Fruit fly (Drosophila melanogaster): ENCODE measurements around the gene sturkopf.

Gene sturkopf

dm6 chr3L:1318241-1318640, 5.1 kb upstream of the sturkopf start, which contains the start of gene Myo61F:
TSS of gene Myo61F (plus strand) at chr3L:1318480.
- TF ChIP-seq ey (GFP tag; optimal IDR thresholded peaks at IDR 0.05) (no peak), Rel (GFP tag; optimal IDR thresholded peaks at IDR 0.05) (no peak), Rel (tag; optimal IDR thresholded peaks at IDR 0.05) (peak; percentile 38)

DNA sequence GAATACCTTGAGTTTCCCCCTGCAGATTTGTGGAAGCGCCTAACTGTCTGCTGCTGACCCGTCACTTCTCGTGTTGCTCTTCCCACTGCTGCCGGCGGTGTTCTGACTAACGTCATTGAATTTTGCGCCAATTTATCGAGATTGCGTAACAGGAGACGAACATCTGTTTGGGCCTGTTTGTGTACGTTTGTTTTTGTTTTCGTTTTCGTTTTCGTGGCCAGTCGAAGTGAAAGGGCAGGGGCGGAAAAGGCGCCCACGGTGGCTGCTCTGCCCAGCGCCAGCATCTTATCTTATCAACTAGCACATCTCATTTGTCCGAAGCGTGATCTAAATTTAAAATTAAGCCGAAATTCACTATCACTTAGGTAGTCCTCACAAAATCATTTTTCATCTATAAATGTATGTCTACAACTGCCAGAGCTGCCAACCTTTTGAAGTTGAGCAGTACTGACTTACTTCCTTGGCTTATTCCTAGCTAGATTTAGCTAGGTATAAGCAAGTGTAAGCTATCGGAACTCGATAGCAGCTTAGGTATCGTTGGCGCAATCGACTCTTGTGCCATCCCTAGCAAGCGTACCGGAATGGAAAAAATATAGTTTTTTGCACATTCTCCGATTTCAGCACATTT, 6.1 kb downstream of the sturkopf start, which contains the start of the genes Ctr9 and Nt5a:
Gene Ctr9, plus strand, starts transcription at position 220 of the 628 bp plus-strand sequence.
Gene Nt5a, minus strand, starts transcription at position 414 of the 628 bp plus-strand sequence.
- TF ChIP-seq Hr78 (GFP tag; optimal IDR thresholded peaks at IDR 0.05) (no peak), foxo (GFP tag; optimal IDR thresholded peaks at IDR 0.05) (peak in 1 of 2 experiments; percentile 69), dsf (GFP tag; optimal IDR thresholded peaks at IDR 0.05; ENCODE audit: borderline replicate concordance) (no peak), usp (GFP tag; optimal IDR thresholded peaks at IDR 0.05) (no peak), pan (optimal IDR thresholded peaks at IDR 0.05) (no peak), ey (GFP tag; optimal IDR thresholded peaks at IDR 0.05) (peak; percentile 58), woc (GFP tag; optimal IDR thresholded peaks at IDR 0.05) (no peak), fru (GFP tag; optimal IDR thresholded peaks at IDR 0.05) (no peak), lola (GFP tag; optimal IDR thresholded peaks at IDR 0.05) (no peak), Abd-B (GFP tag; optimal IDR thresholded peaks at IDR 0.05) (no peak), sage (GFP tag; optimal IDR thresholded peaks at IDR 0.05) (no peak), CG9705 (GFP tag; optimal IDR thresholded peaks at IDR 0.05) (peak; percentile 38), h (GFP tag; optimal IDR thresholded peaks at IDR 0.05) (no peak), Jra (GFP tag; optimal IDR thresholded peaks at IDR 0.05) (no peak), psq (GFP tag; optimal IDR thresholded peaks at IDR 0.05) (peak; percentile 75), HLH106 (tag; optimal IDR thresholded peaks at IDR 0.05) (peak; percentile 55), CG32264 (GFP tag; optimal IDR thresholded peaks at IDR 0.05) (no peak), CrebA (GFP tag; optimal IDR thresholded peaks at IDR 0.05; ENCODE audit: borderline replicate concordance) (no peak), OdsH (GFP tag; optimal IDR thresholded peaks at IDR 0.05) (peak; percentile 56), GATAd (GFP tag; optimal IDR thresholded peaks at IDR 0.05) (no peak), Sp1 (GFP tag; optimal IDR thresholded peaks at IDR 0.05) (peak; percentile 44), rgr (GFP tag; optimal IDR thresholded peaks at IDR 0.05) (peak; percentile 64), dl (GFP tag; optimal IDR thresholded peaks at IDR 0.05; ENCODE audit: insufficient read depth in 1 of 2, partially characterized antibody in 2 of 2) (no peak), Vsx2 (GFP tag; optimal IDR thresholded peaks at IDR 0.05; ENCODE audit: partially characterized antibody) (no peak), Rel (GFP tag; optimal IDR thresholded peaks at IDR 0.05) (no peak), Rel (tag; optimal IDR thresholded peaks at IDR 0.05) (peak; percentile 66), Mio (GFP tag; optimal IDR thresholded peaks at IDR 0.05) (no peak), Hnf4 (GFP tag; optimal IDR thresholded peaks at IDR 0.05) (no peak), br (GFP tag; optimal IDR thresholded peaks at IDR 0.05) (no peak), jim (GFP tag; optimal IDR thresholded peaks at IDR 0.05) (no peak), brk (GFP tag; optimal IDR thresholded peaks at IDR 0.05) (no peak), Myc (optimal IDR thresholded peaks at IDR 0.05) (peak; percentile 90), N (GFP tag; optimal IDR thresholded peaks at IDR 0.05) (no peak), dmrt93B (GFP tag; optimal IDR thresholded peaks at IDR 0.05) (no peak), tai (GFP tag; optimal IDR thresholded peaks at IDR 0.05) (no peak), sv (GFP tag; optimal IDR thresholded peaks at IDR 0.05) (no peak), Dfd (GFP tag; optimal IDR thresholded peaks at IDR 0.05) (no peak), Hr83 (GFP tag; optimal IDR thresholded peaks at IDR 0.05; ENCODE audit: poor library complexity, severe bottlenecking) (peak; percentile 89), Dif (GFP tag; optimal IDR thresholded peaks at IDR 0.05; ENCODE audit: partially characterized antibody) (no peak)

DNA sequence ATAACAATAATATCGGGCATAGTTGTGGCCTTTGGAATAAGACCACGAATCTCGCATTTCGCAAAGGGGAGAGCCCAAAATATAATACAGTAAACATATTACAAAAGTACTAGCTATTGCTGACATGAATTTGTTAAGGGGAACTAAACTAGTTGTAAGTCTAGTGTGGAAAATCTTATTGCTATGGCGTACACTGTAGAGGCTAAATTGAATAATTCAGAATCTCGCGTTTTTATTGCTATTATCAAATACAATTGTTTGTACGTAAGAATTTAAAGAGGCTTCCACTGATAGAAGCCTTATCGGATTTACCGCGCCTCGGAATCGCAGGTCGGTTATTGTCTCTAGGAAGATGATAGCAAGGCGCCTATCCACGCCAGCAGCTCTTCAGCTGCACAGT, 7.9 kb downstream of the sturkopf start:
- TF ChIP-seq woc (GFP tag; optimal IDR thresholded peaks at IDR 0.05) = no peak
- no peak for TF ChIP-seq Mio (GFP tag; optimal IDR thresholded peaks at IDR 0.05)
- TF ChIP-seq dsf (GFP tag; optimal IDR thresholded peaks at IDR 0.05; ENCODE audit: borderline replicate concordance) = no peak
- no peak for TF ChIP-seq lola (GFP tag; optimal IDR thresholded peaks at IDR 0.05)
- TF ChIP-seq OdsH (GFP tag; optimal IDR thresholded peaks at IDR 0.05) = no peak
- TF ChIP-seq N (GFP tag; optimal IDR thresholded peaks at IDR 0.05) = no peak
- no peak for TF ChIP-seq Hr78 (GFP tag; optimal IDR thresholded peaks at IDR 0.05)
- no peak for TF ChIP-seq rgr (GFP tag; optimal IDR thresholded peaks at IDR 0.05)
- no peak for TF ChIP-seq GATAd (GFP tag; optimal IDR thresholded peaks at IDR 0.05)
- no peak for TF ChIP-seq brk (GFP tag; optimal IDR thresholded peaks at IDR 0.05)
- TF ChIP-seq Hr83 (GFP tag; optimal IDR thresholded peaks at IDR 0.05; ENCODE audit: poor library complexity, severe bottlenecking) = no peak
- TF ChIP-seq sage (GFP tag; optimal IDR thresholded peaks at IDR 0.05) = no peak
- no peak for TF ChIP-seq foxo (GFP tag; optimal IDR thresholded peaks at IDR 0.05)

Measured in whole organism, wandering third instar larva.